Fruit fly (Drosophila melanogaster) whole organism, embryonic: ENCODE data around the gene stas.
A peak's percentile ranks its signal among the peaks of the same experiment; 100 is the strongest.

ENCODE experiments used
- Adf1 ChIP-seq: fragments of 200-800 bp; sonication (Bioruptor generic); IDR thresholded peaks from 2 replicates; pipeline ENCODE4 v1.3.6; 2022; ENCODE audit warnings: missing biosample characterization, missing genetic modification characterization
- Aef1 ChIP-seq: fragments of 200-800 bp; sonication (Bioruptor generic); IDR thresholded peaks from 3 replicates; pipeline ENCODE4 v1.3.6; 2022; ENCODE audit warnings: missing biosample characterization, missing genetic modification characterization
- B-H1 ChIP-seq: fragments of 200-800 bp; sonication (Bioruptor generic); IDR thresholded peaks from 3 replicates; pipeline ENCODE4 v1.3.6; 2022; ENCODE audit warnings: missing biosample characterization, missing genetic modification characterization
- C15 ChIP-seq: fragments of 200-800 bp; sonication (Bioruptor generic); IDR thresholded peaks from 3 replicates; pipeline ENCODE4 v1.3.6; 2022; ENCODE audit warnings: missing biosample characterization, missing genetic modification characterization
- CG10979 ChIP-seq: fragments of 200-800 bp; sonication (Bioruptor generic); optimal IDR thresholded peaks from 2 replicates; lab custom pipeline; 2018; ENCODE audit warnings: missing biosample characterization, mild to moderate bottlenecking, missing genetic modification characterization, moderate library complexity
- CG11247 ChIP-seq: fragments of 200-800 bp; sonication (Bioruptor generic); IDR thresholded peaks from 2 replicates; pipeline ENCODE4 v1.3.6; 2022; ENCODE audit warnings: missing biosample characterization, missing genetic modification characterization
- CG12104 ChIP-seq: fragments of 200-800 bp; sonication (Bioruptor generic); optimal IDR thresholded peaks from 3 replicates; lab custom pipeline; 2016; ENCODE audit warnings: missing biosample characterization, missing genetic modification characterization
- CG1792 ChIP-seq: fragments of 200-800 bp; sonication (Bioruptor generic); optimal IDR thresholded peaks from 2 replicates; lab custom pipeline; 2016; ENCODE audit warnings: missing biosample characterization, missing genetic modification characterization
- CG18476 ChIP-seq: fragments of 200-800 bp; sonication (Bioruptor generic); optimal IDR thresholded peaks from 2 replicates; lab custom pipeline; 2016; ENCODE audit warnings: missing biosample characterization, mild to moderate bottlenecking, missing genetic modification characterization
- CG2129 ChIP-seq: fragments of 200-800 bp; sonication (Bioruptor generic); IDR thresholded peaks from 2 replicates; pipeline ENCODE4 v1.3.6; 2022; ENCODE audit warnings: missing biosample characterization, missing genetic modification characterization; ENCODE audit not compliant: partially characterized antibody
- CG2678 ChIP-seq: fragments of 200-800 bp; sonication (Bioruptor generic); optimal IDR thresholded peaks from 3 replicates; lab custom pipeline; 2019; ENCODE audit warnings: missing biosample characterization, mild to moderate bottlenecking, missing genetic modification characterization, moderate library complexity
- CG31441 ChIP-seq: fragments of 200-800 bp; sonication (Bioruptor generic); IDR thresholded peaks from 2 replicates; pipeline ENCODE4 v1.3.6; 2022; ENCODE audit warnings: missing biosample characterization, missing genetic modification characterization
- CG3407 ChIP-seq: fragments of 200-800 bp; sonication (Bioruptor generic); optimal IDR thresholded peaks from 2 replicates; lab custom pipeline; 2018; ENCODE audit warnings: missing biosample characterization, mild to moderate bottlenecking, missing genetic modification characterization
- CG3995 ChIP-seq: fragments of 200-800 bp; sonication (Bioruptor generic); optimal IDR thresholded peaks from 3 replicates; lab custom pipeline; 2016; ENCODE audit warnings: missing biosample characterization, missing genetic modification characterization
- CG5953 ChIP-seq: fragments of 200-800 bp; sonication (Bioruptor generic); IDR thresholded peaks from 2 replicates; pipeline ENCODE4 v1.3.6; 2022; ENCODE audit warnings: missing biosample characterization, missing genetic modification characterization
- CG6254 ChIP-seq: fragments of 200-800 bp; sonication (Bioruptor generic); optimal IDR thresholded peaks from 3 replicates; lab custom pipeline; 2017; ENCODE audit warnings: mild to moderate bottlenecking, missing biosample characterization, missing genetic modification reagents, missing genetic modification characterization
- CG7745 ChIP-seq: fragments of 200-800 bp; sonication (Bioruptor generic); optimal IDR thresholded peaks from 2 replicates; lab custom pipeline; 2018; ENCODE audit warnings: missing biosample characterization, mild to moderate bottlenecking, missing genetic modification characterization, moderate library complexity
- CG8281 ChIP-seq: fragments of 200-800 bp; sonication (Bioruptor generic); optimal IDR thresholded peaks from 2 replicates; lab custom pipeline; 2018; ENCODE audit warnings: missing biosample characterization, mild to moderate bottlenecking, missing genetic modification characterization, moderate library complexity
- CG8359 ChIP-seq: fragments of 200-800 bp; sonication (Bioruptor generic); optimal IDR thresholded peaks from 2 replicates; lab custom pipeline; 2017; ENCODE audit warnings: missing biosample characterization, mild to moderate bottlenecking, missing genetic modification characterization, borderline replicate concordance
- CG8388 ChIP-seq: fragments of 200-800 bp; sonication (Bioruptor generic); optimal IDR thresholded peaks from 2 replicates; lab custom pipeline; 2019; ENCODE audit warnings: missing biosample characterization, mild to moderate bottlenecking, missing genetic modification characterization, moderate library complexity
- CG8478 ChIP-seq: fragments of >200 bp; optimal IDR thresholded peaks from 2 replicates; lab custom pipeline; 2018
- CG9437 ChIP-seq: fragments of 200-800 bp; sonication (Bioruptor generic); optimal IDR thresholded peaks from 2 replicates; lab custom pipeline; 2018; ENCODE audit warnings: missing biosample characterization, mild to moderate bottlenecking, missing genetic modification characterization
- CG9817 ChIP-seq: fragments of 200-800 bp; sonication (Bioruptor generic); optimal IDR thresholded peaks from 2 replicates; lab custom pipeline; 2018; ENCODE audit warnings: missing biosample characterization, mild to moderate bottlenecking, missing genetic modification characterization, moderate library complexity
- CG9932 ChIP-seq: fragments of 200-800 bp; sonication (Bioruptor generic); IDR thresholded peaks from 2 replicates; pipeline ENCODE4 v1.3.6; 2022; ENCODE audit warnings: missing biosample characterization, missing genetic modification characterization
- Deaf1 ChIP-seq: fragments of 200-800 bp; optimal IDR thresholded peaks from 3 replicates; lab custom pipeline; 2019; ENCODE audit warnings: missing biosample characterization, mild to moderate bottlenecking, missing genetic modification characterization, moderate library complexity
- H2.0 ChIP-seq: fragments of 200-800 bp; sonication (Bioruptor generic); IDR thresholded peaks from 2 replicates; pipeline ENCODE4 v1.3.6; 2022; ENCODE audit warnings: missing biosample characterization, missing genetic modification characterization
- Jarid2 ChIP-seq: fragments of 200-800 bp; sonication (Bioruptor generic); optimal IDR thresholded peaks from 3 replicates; lab custom pipeline; 2017; ENCODE audit warnings: mild to moderate bottlenecking, missing biosample characterization, missing genetic modification reagents, missing genetic modification characterization
- Meics ChIP-seq: fragments of 200-800 bp; sonication (Bioruptor generic); optimal IDR thresholded peaks from 2 replicates; lab custom pipeline; 2017; ENCODE audit warnings: missing biosample characterization, mild to moderate bottlenecking, missing genetic modification characterization
- Six4 ChIP-seq: fragments of 200-800 bp; sonication (Bioruptor generic); optimal IDR thresholded peaks from 2 replicates; lab custom pipeline; 2016; ENCODE audit warnings: missing biosample characterization, missing genetic modification characterization
- Tbp ChIP-seq: fragments of >200 bp; optimal IDR thresholded peaks from 2 replicates; lab custom pipeline; 2018; ENCODE audit warnings: missing biosample characterization, missing genetic modification characterization
- Vsx1 ChIP-seq: fragments of 200-800 bp; sonication (Bioruptor generic); optimal IDR thresholded peaks from 2 replicates; lab custom pipeline; 2017; ENCODE audit warnings: missing biosample characterization, mild to moderate bottlenecking, missing genetic modification characterization, missing genetic modification reagents
- btn ChIP-seq: fragments of 200-800 bp; sonication (Bioruptor generic); optimal IDR thresholded peaks from 2 replicates; lab custom pipeline; 2016; ENCODE audit warnings: missing biosample characterization, missing genetic modification characterization
- chn ChIP-seq: fragments of 200-800 bp; sonication (Bioruptor generic); optimal IDR thresholded peaks from 2 replicates; lab custom pipeline; 2016; ENCODE audit warnings: missing biosample characterization, missing genetic modification characterization
- crc ChIP-seq: fragments of 200-800 bp; sonication (Bioruptor generic); optimal IDR thresholded peaks from 2 replicates; lab custom pipeline; 2016; ENCODE audit warnings: missing biosample characterization, missing genetic modification characterization
- gsb ChIP-seq: fragments of 200-800 bp; sonication (Bioruptor generic); IDR thresholded peaks from 2 replicates; pipeline ENCODE4 v1.3.6; 2022; ENCODE audit warnings: missing biosample characterization, missing genetic modification characterization
- gt ChIP-seq: fragments of 200-800 bp; sonication (Bioruptor generic); IDR thresholded peaks from 2 replicates; pipeline ENCODE4 v1.3.6; 2022; ENCODE audit warnings: missing biosample characterization, missing genetic modification characterization
- hb ChIP-seq: fragments of 200-800 bp; sonication (Bioruptor generic); IDR thresholded peaks from 3 replicates; pipeline ENCODE4 v1.3.6; 2022; ENCODE audit warnings: missing biosample characterization, missing genetic modification characterization; ENCODE audit not compliant: partially characterized antibody
- jumu ChIP-seq: fragments of 200-800 bp; sonication (Bioruptor generic); optimal IDR thresholded peaks from 3 replicates; lab custom pipeline; 2016; ENCODE audit warnings: missing biosample characterization, missing genetic modification characterization
- lilli ChIP-seq: fragments of 200-800 bp; sonication (Bioruptor generic); optimal IDR thresholded peaks from 3 replicates; lab custom pipeline; 2016; ENCODE audit warnings: missing biosample characterization, missing genetic modification characterization
- onecut ChIP-seq: fragments of 200-800 bp; sonication (Bioruptor generic); IDR thresholded peaks from 2 replicates; pipeline ENCODE4 v1.3.6; 2022; ENCODE audit warnings: missing biosample characterization, missing genetic modification characterization
- pan ChIP-seq, 4 experiments: fragments of >200 bp in 3 of 4; fragments of 200-800 bp in 1 of 4; sonication (Bioruptor generic) in 1 of 4; optimal IDR thresholded peaks in 3 of 4; IDR thresholded peaks in 1 of 4; 2 replicates each; pipeline versions ENCODE4 v1.3.6 to Lab custom; 2017 to 2022; ENCODE audit warnings: missing biosample characterization in 2 of 4, missing genetic modification characterization in 2 of 4, mixed read lengths in 1 of 4
- peb ChIP-seq: fragments of 200-800 bp; sonication (Bioruptor generic); IDR thresholded peaks from 2 replicates; pipeline ENCODE4 v1.3.6; 2022; ENCODE audit warnings: missing biosample characterization, missing genetic modification characterization
- phol ChIP-seq: fragments of 200-800 bp; sonication (Bioruptor generic); optimal IDR thresholded peaks from 3 replicates; lab custom pipeline; 2018; ENCODE audit warnings: missing biosample characterization, mild to moderate bottlenecking, missing genetic modification characterization, moderate library complexity
- sens-2 ChIP-seq: fragments of 200-800 bp; sonication (Bioruptor generic); IDR thresholded peaks from 2 replicates; pipeline ENCODE4 v1.3.6; 2022; ENCODE audit warnings: missing biosample characterization, missing genetic modification characterization
- sim ChIP-seq: fragments of 200-800 bp; sonication (Bioruptor generic); IDR thresholded peaks from 2 replicates; pipeline ENCODE4 v1.3.6; 2022; ENCODE audit warnings: missing biosample characterization, missing genetic modification characterization
- slou ChIP-seq: fragments of 200-800 bp; sonication (Bioruptor generic); optimal IDR thresholded peaks from 3 replicates; lab custom pipeline; 2016; ENCODE audit warnings: missing biosample characterization, missing genetic modification characterization
- sob ChIP-seq: fragments of 200-800 bp; sonication (Bioruptor generic); IDR thresholded peaks from 2 replicates; pipeline ENCODE4 v1.3.6; 2022; ENCODE audit warnings: missing biosample characterization, missing genetic modification characterization
- sr ChIP-seq: fragments of 200-800 bp; sonication (Bioruptor generic); IDR thresholded peaks from 3 replicates; pipeline ENCODE4 v1.3.6; 2022; ENCODE audit warnings: missing biosample characterization, missing genetic modification characterization
- twi ChIP-seq: fragments of 200-800 bp; optimal IDR thresholded peaks from 2 replicates; lab custom pipeline; 2019; ENCODE audit warnings: missing biosample characterization, mild to moderate bottlenecking, missing genetic modification characterization, moderate library complexity
- unpg ChIP-seq: fragments of 200-800 bp; sonication (Bioruptor generic); optimal IDR thresholded peaks from 3 replicates; lab custom pipeline; 2018; ENCODE audit warnings: missing biosample characterization, mild to moderate bottlenecking, missing genetic modification characterization, moderate library complexity

The stas gene

dm6 chrX:17631996-17632612, 4.4 kb upstream of the stas start, which contains the start of the genes corolla and ND-24 (continued):
- peak; percentile 79 for TF ChIP-seq sim
- no peak for TF ChIP-seq Deaf1 (tag; lab: Kevin White, UChicago)
- TF ChIP-seq twi (tag; lab: Kevin White, UChicago) = peak; percentile 43
- TF ChIP-seq CG31441 (GFP tag; lab: Robert Waterston, UW) = no peak; the same call in none of the 2 replicates
- no peak for TF ChIP-seq pan (optimal IDR thresholded peaks at IDR 0.05; lab: Kevin White, UChicago)
- TF ChIP-seq pan (GFP tag; optimal IDR thresholded peaks at IDR 0.05 in 1 of 2, IDR thresholded peaks at IDR 0.05 in 1 of 2) = peak in 1 of 2 experiments; percentile 89
- no peak for TF ChIP-seq sr (GFP tag; lab: Robert Waterston, UW)
- TF ChIP-seq CG3407 (GFP tag; lab: Kevin White, UChicago) = peak; percentile 67
- TF ChIP-seq CG5953 (GFP tag; lab: Robert Waterston, UW) = peak; percentile 69
- 0 out of 2 replicates have a peak, but pooled peaks have one; percentile 30 for TF ChIP-seq gsb (GFP tag; lab: Robert Waterston, UW)
- peak; percentile 86 for TF ChIP-seq chn
- peak; percentile 19 for TF ChIP-seq btn (GFP tag; lab: Kevin White, UChicago)
- TF ChIP-seq unpg (GFP tag; lab: Kevin White, UChicago) = peak; percentile 82
- peak; percentile 82 for TF ChIP-seq CG2129
- peak; percentile 83 for TF ChIP-seq phol (tag; lab: Kevin White, UChicago)
- TF ChIP-seq jumu (GFP tag; lab: Kevin White, UChicago) = peak; percentile 82
- TF ChIP-seq CG9437 (GFP tag; lab: Kevin White, UChicago) = peak; percentile 50
- TF ChIP-seq H2.0 (GFP tag; lab: Robert Waterston, UW) = peak; percentile 85
- no peak for TF ChIP-seq Jarid2 (GFP tag; lab: Kevin White, UChicago)
- peak; percentile 84 for TF ChIP-seq peb (GFP tag; lab: Robert Waterston, UW)
- peak; percentile 93 for TF ChIP-seq lilli (GFP tag; lab: Kevin White, UChicago)
- no peak for TF ChIP-seq CG8478 (lab: Kevin White, UChicago)
- TF ChIP-seq CG12104 (GFP tag; lab: Kevin White, UChicago) = peak; percentile 74
- TF ChIP-seq Meics (GFP tag; lab: Kevin White, UChicago) = no peak
- peak; percentile 87 for TF ChIP-seq CG11247 (GFP tag; lab: Robert Waterston, UW)
- peak; percentile 40; the same call in 1 of the 2 replicates for TF ChIP-seq onecut (GFP tag; lab: Robert Waterston, UW)
- TF ChIP-seq gt (GFP tag; lab: Robert Waterston, UW) = peak; percentile 62; the same call in 1 of the 2 replicates
- TF ChIP-seq CG8359 (GFP tag; lab: Kevin White, UChicago) = no peak
- peak; percentile 58 for TF ChIP-seq CG1792 (GFP tag; lab: Kevin White, UChicago)
- TF ChIP-seq B-H1 = peak; percentile 82
- no peak for TF ChIP-seq Tbp (GFP tag; lab: Kevin White, UChicago)
- TF ChIP-seq CG2678 (tag; lab: Kevin White, UChicago) = no peak
- no peak for TF ChIP-seq CG7745 (tag; lab: Kevin White, UChicago)
- peak; percentile 72 for TF ChIP-seq slou (GFP tag; lab: Kevin White, UChicago)
- peak; percentile 48; the same call in 1 of the 2 replicates for TF ChIP-seq sens-2 (GFP tag; lab: Robert Waterston, UW)
- peak; percentile 88 for TF ChIP-seq CG18476 (GFP tag; lab: Kevin White, UChicago)
- TF ChIP-seq hb (GFP tag; lab: Robert Waterston, UW) = peak; percentile 84
- peak; percentile 88 for TF ChIP-seq Aef1 (GFP tag; lab: Robert Waterston, UW)
- peak; percentile 74 for TF ChIP-seq Six4 (GFP tag; lab: Kevin White, UChicago)
- TF ChIP-seq CG3995 (GFP tag; lab: Kevin White, UChicago) = peak; percentile 92
- peak; percentile 75 for TF ChIP-seq CG8388
- no peak for TF ChIP-seq CG8281 (tag; lab: Kevin White, UChicago)
- TF ChIP-seq CG9932 = peak; percentile 94
- TF ChIP-seq CG6254 = peak; percentile 17
- peak; percentile 67 for TF ChIP-seq Adf1 (GFP tag; lab: Robert Waterston, UW)
- peak; percentile 73 for TF ChIP-seq CG9817 (tag; lab: Kevin White, UChicago)
- TF ChIP-seq Vsx1 = peak; percentile 42
- TF ChIP-seq sob (GFP tag; lab: Robert Waterston, UW) = peak; percentile 93
- 0 out of 3 replicates have a peak, but pooled peaks have one; percentile 50 for TF ChIP-seq C15 (GFP tag; lab: Robert Waterston, UW)
- TF ChIP-seq crc (GFP tag; lab: Kevin White, UChicago) = peak; percentile 37
- peak; percentile 75 for TF ChIP-seq CG10979 (tag; lab: Kevin White, UChicago)
